Worm (Caenorhabditis elegans) whole organism, L2 larva: ENCODE results near the gene B0563.7.

ENCODE experiments used
- F13H6.1 ChIP-seq: sonication (generic microtip); optimal IDR thresholded peaks from 2 replicates; lab custom pipeline; 2016; ENCODE audit warnings: missing genetic modification characterization, missing compliant biosample characterization
- lin-11 ChIP-seq: fragments of 150-350 bp; sonication (generic microtip); optimal IDR thresholded peaks from 2 replicates; lab custom pipeline; 2014; ENCODE audit warnings: missing biosample characterization, missing genetic modification characterization, inconsistent platforms, mixed read lengths

DNA sequence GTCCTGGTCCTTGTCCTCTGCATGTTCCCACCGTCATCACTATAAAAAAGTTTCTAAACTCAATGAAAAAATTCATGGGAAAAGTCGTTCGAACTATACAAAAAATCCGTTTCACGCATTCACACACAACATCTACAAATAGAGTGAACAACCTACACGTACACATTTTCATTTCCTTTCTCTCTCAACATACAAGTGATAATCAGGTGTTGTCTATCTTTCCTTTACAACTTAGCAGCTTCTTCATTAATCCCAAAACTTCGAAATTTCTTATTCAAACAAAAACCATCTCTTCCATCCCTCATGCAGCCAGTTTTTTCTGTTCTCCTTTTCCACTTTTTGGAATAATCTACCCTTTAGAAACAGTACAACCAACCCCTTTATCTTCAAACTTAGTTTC is 46.2 kb downstream of the B0563.7 start:
- TF ChIP-seq lin-11 (tag; lab: Kevin White, UChicago) (no peak), F13H6.1 (tag; lab: Kevin White, UChicago) (no peak)
